Worm (Caenorhabditis elegans) whole organism, L1 larva: Measurements from ENCODE around the gene clec-202.

Experiments
- C04F5.9 ChIP-seq: sonication (generic microtip); optimal IDR thresholded peaks from 2 replicates; lab custom pipeline; 2016; ENCODE audit warnings: missing genetic modification characterization, missing compliant biosample characterization
- F16B12.6 ChIP-seq: fragments of 150-350 bp; optimal IDR thresholded peaks from 2 replicates; lab custom pipeline; 2014; ENCODE audit warnings: missing biosample characterization, missing genetic modification characterization
- aly-2 ChIP-seq: fragments of 150-350 bp; optimal IDR thresholded peaks from 2 replicates; lab custom pipeline; 2014; ENCODE audit warnings: missing biosample characterization, missing genetic modification characterization
- blmp-1 ChIP-seq: fragments of 150-350 bp; optimal IDR thresholded peaks from 2 replicates; lab custom pipeline; 2014; ENCODE audit warnings: missing biosample characterization, missing genetic modification characterization
- ceh-8 ChIP-seq: fragments of 200-800 bp; sonication (Bioruptor generic); optimal IDR thresholded peaks from 2 replicates; lab custom pipeline; 2018; ENCODE audit warnings: mild to moderate bottlenecking, missing genetic modification characterization, moderate library complexity, missing compliant biosample characterization
- ceh-82 ChIP-seq, 3 experiments: fragments of 150-350 bp in 1 of 3; sonication (generic microtip) in 2 of 3; optimal IDR thresholded peaks; 2 replicates each; lab custom pipeline; 2014 to 2017; ENCODE audit warnings: missing biosample characterization in 3 of 3, missing genetic modification characterization in 3 of 3
- ceh-88 ChIP-seq: fragments of 200-800 bp; sonication (Bioruptor generic); IDR thresholded peaks from 2 replicates; pipeline ENCODE4 v1.3.6; 2022; ENCODE audit warnings: missing genetic modification characterization, missing compliant biosample characterization
- ceh-90 ChIP-seq: sonication (generic microtip); optimal IDR thresholded peaks from 2 replicates; lab custom pipeline; 2016; ENCODE audit warnings: missing genetic modification characterization, missing compliant biosample characterization
- dsc-1 ChIP-seq: sonication (generic microtip); optimal IDR thresholded peaks from 2 replicates; lab custom pipeline; 2016; ENCODE audit warnings: mild to moderate bottlenecking, missing genetic modification characterization, missing compliant biosample characterization
- efl-1 ChIP-seq, 4 experiments: fragments of 150-350 bp; optimal IDR thresholded peaks in 3 of 4; peaks in 1 of 4; 1 replicate in 1 of 4; 2 replicates in 3 of 4; lab custom pipeline; 2014; ENCODE audit warnings: missing biosample characterization in 2 of 4, missing genetic modification characterization in 2 of 4, missing genetic modification reagents in 2 of 4
- elt-2 ChIP-seq: sonication (generic microtip); optimal IDR thresholded peaks from 2 replicates; lab custom pipeline; 2016; ENCODE audit warnings: missing genetic modification characterization, mild to moderate bottlenecking, inconsistent platforms, missing compliant biosample characterization, missing genetic modification reagents
- ets-5 ChIP-seq: fragments of 200-800 bp; sonication (Bioruptor generic); IDR thresholded peaks from 2 replicates; pipeline ENCODE4 v1.3.6; 2022; ENCODE audit warnings: missing genetic modification characterization, missing compliant biosample characterization
- fkh-10 ChIP-seq: sonication (generic microtip); optimal IDR thresholded peaks from 2 replicates; lab custom pipeline; 2017; ENCODE audit warnings: missing biosample characterization, missing genetic modification reagents, missing genetic modification characterization
- fkh-8 ChIP-seq: sonication (generic microtip); optimal IDR thresholded peaks from 2 replicates; lab custom pipeline; 2016; ENCODE audit warnings: mild to moderate bottlenecking, missing genetic modification characterization, missing compliant biosample characterization
- fos-1 ChIP-seq: fragments of 150-350 bp; optimal IDR thresholded peaks from 2 replicates; lab custom pipeline; 2014; ENCODE audit warnings: missing biosample characterization, missing genetic modification characterization
- grh-1 ChIP-seq: fragments of 200-800 bp; sonication (Bioruptor generic); IDR thresholded peaks from 2 replicates; pipeline ENCODE4 v1.3.6; 2022; ENCODE audit warnings: missing genetic modification reagents, missing genetic modification characterization, missing compliant biosample characterization
- hlh-4 ChIP-seq: sonication (generic microtip); optimal IDR thresholded peaks from 2 replicates; lab custom pipeline; 2016; ENCODE audit warnings: mild to moderate bottlenecking, missing genetic modification characterization, missing compliant biosample characterization
- irx-1 ChIP-seq: sonication (generic microtip); optimal IDR thresholded peaks from 2 replicates; lab custom pipeline; 2016; ENCODE audit warnings: missing genetic modification characterization, missing compliant biosample characterization
- isw-1 ChIP-seq: fragments of 200-800 bp; sonication (Bioruptor generic); IDR thresholded peaks from 2 replicates; pipeline ENCODE4 v1.3.6; 2022; ENCODE audit warnings: missing genetic modification characterization, missing compliant biosample characterization
- jun-1 ChIP-seq: fragments of 150-350 bp; optimal IDR thresholded peaks from 2 replicates; lab custom pipeline; 2014; ENCODE audit warnings: missing biosample characterization, missing genetic modification reagents, missing genetic modification characterization
- lin-13 ChIP-seq: fragments of 150-350 bp; optimal IDR thresholded peaks from 2 replicates; lab custom pipeline; 2014; ENCODE audit warnings: missing biosample characterization, missing genetic modification reagents, missing genetic modification characterization
- lin-14 ChIP-seq: fragments of 200-800 bp; sonication (Bioruptor generic); optimal IDR thresholded peaks from 2 replicates; lab custom pipeline; 2018; ENCODE audit warnings: mild to moderate bottlenecking, missing genetic modification characterization, moderate library complexity, missing compliant biosample characterization
- lin-15B ChIP-seq: fragments of 150-350 bp; sonication (generic microtip); optimal IDR thresholded peaks from 3 replicates; lab custom pipeline; 2014; ENCODE audit warnings: missing biosample characterization, missing genetic modification characterization
- lin-39 ChIP-seq: fragments of 150-350 bp; optimal IDR thresholded peaks from 2 replicates; lab custom pipeline; 2014; ENCODE audit warnings: missing biosample characterization, missing genetic modification reagents, missing genetic modification characterization
- lir-3 ChIP-seq: sonication (generic microtip); optimal IDR thresholded peaks from 2 replicates; lab custom pipeline; 2016; ENCODE audit warnings: mild to moderate bottlenecking, missing genetic modification characterization, moderate library complexity, missing compliant biosample characterization; ENCODE audit not compliant: poor library complexity
- nhr-11 ChIP-seq: fragments of 150-350 bp; optimal IDR thresholded peaks from 2 replicates; lab custom pipeline; 2014; ENCODE audit warnings: missing biosample characterization, missing genetic modification characterization
- nhr-20 ChIP-seq: sonication (generic microtip); optimal IDR thresholded peaks from 2 replicates; lab custom pipeline; 2016; ENCODE audit warnings: mild to moderate bottlenecking, missing genetic modification characterization, missing compliant biosample characterization
- nhr-47 ChIP-seq: sonication (generic microtip); optimal IDR thresholded peaks from 2 replicates; lab custom pipeline; 2016; ENCODE audit warnings: mild to moderate bottlenecking, missing genetic modification characterization, moderate library complexity, missing compliant biosample characterization
- nhr-71 ChIP-seq: sonication (generic microtip); optimal IDR thresholded peaks from 2 replicates; lab custom pipeline; 2016; ENCODE audit warnings: mild to moderate bottlenecking, missing genetic modification characterization, moderate library complexity, missing compliant biosample characterization
- nhr-90 ChIP-seq: sonication (generic microtip); optimal IDR thresholded peaks from 2 replicates; lab custom pipeline; 2016; ENCODE audit warnings: mild to moderate bottlenecking, missing genetic modification characterization, missing compliant biosample characterization; ENCODE audit not compliant: poor library complexity
- pax-3 ChIP-seq: fragments of 200-800 bp; sonication (Bioruptor generic); optimal IDR thresholded peaks from 2 replicates; lab custom pipeline; 2018; ENCODE audit warnings: mild to moderate bottlenecking, missing genetic modification characterization, moderate library complexity, missing compliant biosample characterization
- snpc-4 ChIP-seq: fragments of 150-350 bp; optimal IDR thresholded peaks from 2 replicates; lab custom pipeline; 2014; ENCODE audit warnings: missing biosample characterization, missing genetic modification characterization
- snu-23 ChIP-seq: sonication (generic microtip); optimal IDR thresholded peaks from 2 replicates; lab custom pipeline; 2016; ENCODE audit warnings: missing genetic modification characterization, missing compliant biosample characterization
- swsn-7 ChIP-seq: sonication (generic microtip); optimal IDR thresholded peaks from 2 replicates; lab custom pipeline; 2016; ENCODE audit warnings: missing genetic modification characterization, missing compliant biosample characterization
- tbx-2 ChIP-seq: sonication (generic microtip); optimal IDR thresholded peaks from 2 replicates; lab custom pipeline; 2016; ENCODE audit warnings: missing genetic modification characterization, missing compliant biosample characterization
- unc-30 ChIP-seq: sonication (generic microtip); optimal IDR thresholded peaks from 2 replicates; lab custom pipeline; 2017; ENCODE audit warnings: missing biosample characterization, missing genetic modification characterization
- vab-15 ChIP-seq: sonication (generic microtip); optimal IDR thresholded peaks from 2 replicates; lab custom pipeline; 2017; ENCODE audit warnings: missing genotype, mild to moderate bottlenecking, missing genetic modification characterization, missing compliant biosample characterization
- xbp-1 ChIP-seq: sonication (generic microtip); optimal IDR thresholded peaks from 2 replicates; lab custom pipeline; 2016; ENCODE audit warnings: missing genetic modification characterization, missing compliant biosample characterization
- zip-4 ChIP-seq: fragments of 200-800 bp; sonication (Bioruptor generic); optimal IDR thresholded peaks from 2 replicates; lab custom pipeline; 2018; ENCODE audit warnings: mild to moderate bottlenecking, missing genetic modification characterization, moderate library complexity, missing compliant biosample characterization
- ztf-4 ChIP-seq: fragments of 150-350 bp; optimal IDR thresholded peaks from 2 replicates; lab custom pipeline; 2014; ENCODE audit warnings: missing biosample characterization, missing genetic modification characterization

Gene clec-202

DNA sequence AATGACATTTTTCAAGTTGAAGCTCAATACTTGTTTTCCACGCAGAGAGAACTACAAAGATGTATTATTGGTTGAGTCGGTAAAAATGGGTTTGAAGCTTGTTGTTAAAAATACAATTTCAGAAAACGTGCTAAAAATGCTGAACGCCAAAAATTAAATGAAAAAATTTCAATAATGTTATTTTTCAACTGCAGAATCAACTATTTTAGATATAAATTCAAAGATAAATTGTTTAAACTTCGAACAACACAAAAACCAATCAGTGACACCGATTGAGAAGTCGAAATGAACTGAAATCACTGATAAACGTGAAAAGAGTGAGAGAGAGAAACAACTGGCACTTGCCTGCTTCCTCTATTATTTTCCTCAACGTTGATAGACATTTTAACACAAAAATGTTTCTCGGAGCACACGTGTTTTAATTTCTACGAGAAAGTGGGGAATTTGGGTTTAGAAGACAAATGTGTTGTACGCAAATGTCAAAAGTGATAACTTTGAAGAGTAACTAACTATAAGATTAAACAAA, 26.3 kb downstream of the clec-202 start, which contains the start of gene T02D1.8:
Gene T02D1.8, minus strand, starts transcription at position 51 of the 526 bp plus-strand sequence.
- no peak for TF ChIP-seq nhr-20 (tag; lab: Kevin White, UChicago)
- TF ChIP-seq lin-14 (GFP tag; lab: Kevin White, UChicago), result no peak
- TF ChIP-seq elt-2, result peak; percentile 55
- TF ChIP-seq C04F5.9 (tag; lab: Kevin White, UChicago), result no peak
- TF ChIP-seq nhr-71, result peak; percentile 22
- TF ChIP-seq lir-3, result no peak
- no peak for TF ChIP-seq zip-4 (GFP tag; lab: Kevin White, UChicago)
- TF ChIP-seq lin-15B, result no peak
- TF ChIP-seq nhr-11 (tag; lab: Kevin White, UChicago), result no peak
- TF ChIP-seq grh-1 (GFP tag; lab: Robert Waterston, UW), result no peak
- TF ChIP-seq efl-1 (optimal IDR thresholded peaks at IDR 0.05; lab: Kevin White, UChicago), result no peak
- no peak for TF ChIP-seq efl-1 (GFP tag; optimal IDR thresholded peaks at IDR 0.05 in 1 of 2; lab: Kevin White, UChicago)
- TF ChIP-seq xbp-1 (tag; lab: Kevin White, UChicago), result no peak

DNA sequence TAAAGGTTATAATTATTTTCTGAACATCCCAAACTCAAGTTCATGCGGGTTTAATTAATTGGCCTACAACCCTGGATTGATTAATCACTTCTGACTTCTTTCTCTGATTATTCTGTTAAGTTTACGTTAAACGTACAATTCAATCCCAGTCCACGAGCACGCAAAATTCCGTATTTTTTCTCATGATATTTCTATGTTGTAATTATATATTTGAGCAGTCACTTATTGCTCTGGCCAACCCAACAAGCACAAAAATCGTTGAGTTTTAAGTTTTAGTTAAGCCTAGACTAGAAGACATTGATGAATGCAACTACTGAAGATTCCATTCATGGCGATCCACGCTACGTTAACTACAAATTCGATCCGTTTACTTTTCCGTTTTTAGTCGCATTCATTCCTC, 34.7 kb downstream of the clec-202 start, which contains the start of gene sru-15:
Gene sru-15, plus strand, starts transcription at position 301 of the 400 bp plus-strand sequence.
- TF ChIP-seq nhr-90 (tag; lab: Kevin White, UChicago), result no peak
- no peak for TF ChIP-seq ztf-4 (tag; lab: Kevin White, UChicago)
- TF ChIP-seq jun-1 (tag; lab: Kevin White, UChicago), result no peak
- no peak for TF ChIP-seq ceh-8 (GFP tag; lab: Kevin White, UChicago)
- TF ChIP-seq hlh-4 (tag; lab: Kevin White, UChicago), result no peak

DNA sequence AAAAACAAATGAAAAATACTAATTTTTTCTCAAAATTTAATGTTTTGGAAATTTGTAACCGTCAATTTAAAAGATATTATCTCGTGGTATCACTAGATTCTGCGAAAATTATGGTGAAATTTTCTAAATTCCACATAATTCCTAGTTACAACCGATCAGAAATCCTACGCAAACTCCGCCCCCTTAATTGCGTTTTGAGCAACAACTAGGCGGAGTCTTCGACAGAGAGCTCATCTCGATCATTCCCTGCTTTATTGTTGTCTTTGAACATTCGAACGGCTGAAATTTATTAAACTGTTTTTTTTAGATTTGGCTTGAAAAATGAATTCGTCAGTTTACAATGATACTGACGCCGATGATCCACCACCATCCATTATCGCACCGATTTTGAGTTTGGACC, 38.2 kb downstream of the clec-202 start, which contains the start of gene T02D1.4:
Gene T02D1.4, plus strand, starts transcription at position 301 of the 400 bp plus-strand sequence.
- TF ChIP-seq fkh-8 (peak; percentile 0), pax-3 (tag; lab: Kevin White, UChicago) (peak; percentile 23), irx-1 (tag; lab: Kevin White, UChicago) (no peak)

DNA sequence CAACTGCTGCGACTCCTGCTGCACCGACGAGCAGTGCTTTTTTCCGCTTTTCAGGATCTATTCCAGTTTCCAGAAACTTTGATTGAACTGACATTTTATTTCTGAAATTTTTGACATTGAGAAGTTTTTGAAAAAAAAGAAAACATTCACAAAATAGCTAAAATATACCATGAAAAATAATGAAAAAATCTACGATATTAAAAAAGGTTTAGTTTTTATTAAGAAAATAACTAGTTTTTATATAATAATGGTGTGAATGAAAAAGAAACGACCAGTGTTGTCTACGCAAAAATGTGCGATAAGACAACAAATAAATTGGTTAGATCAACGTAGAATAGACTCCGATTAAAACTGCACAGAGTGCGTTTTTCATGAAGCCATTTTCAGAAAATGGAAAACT, 44.3 kb downstream of the clec-202 start, which contains the start of gene pmp-4:
Gene pmp-4, minus strand, starts transcription at position 101 of the 400 bp plus-strand sequence.
- TF ChIP-seq F16B12.6 (tag; lab: Kevin White, UChicago) (no peak), efl-1 (optimal IDR thresholded peaks at IDR 0.05; lab: Kevin White, UChicago) (no peak), efl-1 (GFP tag; optimal IDR thresholded peaks at IDR 0.05 in 1 of 2; lab: Kevin White, UChicago) (peak in 1 of 2 experiments; percentile 7)

DNA sequence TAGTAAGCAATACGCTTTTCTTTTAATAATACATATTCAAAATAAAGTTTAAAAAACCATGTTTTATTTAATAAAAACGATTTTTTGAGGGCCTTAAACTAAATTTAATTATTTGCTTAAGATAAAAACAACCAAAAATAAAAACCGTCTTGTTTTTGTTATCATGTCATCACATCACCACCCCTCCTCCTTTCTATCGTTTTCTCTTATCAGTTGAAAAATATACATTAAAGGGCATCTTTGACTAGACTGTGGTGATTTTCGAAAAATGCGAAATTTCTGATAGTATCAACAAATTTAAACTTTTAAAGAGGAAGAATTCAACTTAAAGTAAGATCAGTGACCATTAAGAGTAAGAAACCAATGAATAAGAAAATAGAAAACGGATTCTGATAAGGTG, 44.9 kb downstream of the clec-202 start:
- TF ChIP-seq lin-39 (tag; lab: Kevin White, UChicago), result no peak
- TF ChIP-seq dsc-1 (tag; lab: Kevin White, UChicago), result no peak
- TF ChIP-seq F16B12.6 (tag; lab: Kevin White, UChicago), result no peak
- no peak for TF ChIP-seq swsn-7 (tag; lab: Kevin White, UChicago)
- TF ChIP-seq ceh-90 (tag; lab: Kevin White, UChicago), result no peak
- no peak for TF ChIP-seq pax-3 (tag; lab: Kevin White, UChicago)
- no peak for TF ChIP-seq ceh-88
- TF ChIP-seq fkh-10, result no peak
- TF ChIP-seq nhr-90 (tag; lab: Kevin White, UChicago), result no peak
- no peak for TF ChIP-seq nhr-47 (tag; lab: Kevin White, UChicago)
- no peak for TF ChIP-seq snpc-4 (tag; lab: Kevin White, UChicago)
- no peak for TF ChIP-seq unc-30 (tag; lab: Kevin White, UChicago)
- TF ChIP-seq snu-23, result no peak
- no peak for TF ChIP-seq lin-13 (GFP tag; lab: Kevin White, UChicago)
- no peak for TF ChIP-seq ceh-82 (tag; optimal IDR thresholded peaks at IDR 0.05; lab: Kevin White, UChicago)
- TF ChIP-seq nhr-20 (tag; lab: Kevin White, UChicago), result peak; percentile 25
- no peak for TF ChIP-seq ets-5 (GFP tag; lab: Robert Waterston, UW)
- TF ChIP-seq ztf-4 (tag; lab: Kevin White, UChicago), result no peak
- TF ChIP-seq isw-1 (GFP tag; lab: Robert Waterston, UW), result no peak
- no peak for TF ChIP-seq aly-2 (tag; lab: Kevin White, UChicago)
- no peak for TF ChIP-seq tbx-2 (tag; lab: Kevin White, UChicago)
- TF ChIP-seq elt-2, result peak; percentile 64
- peak; percentile 11 for TF ChIP-seq blmp-1 (tag; lab: Kevin White, UChicago)
- TF ChIP-seq C04F5.9 (tag; lab: Kevin White, UChicago), result no peak
- TF ChIP-seq vab-15, result no peak
- TF ChIP-seq fos-1 (tag; lab: Kevin White, UChicago), result no peak
